Fruit fly (Drosophila melanogaster) whole organism, embryonic: ENCODE results near the gene Ada1-1.

Source experiments
- Atf6 ChIP-seq: fragments of 200-800 bp; sonication (Bioruptor generic); IDR thresholded peaks from 2 replicates; pipeline ENCODE4 v1.3.6; 2022; ENCODE audit warnings: missing biosample characterization, missing genetic modification characterization
- B-H2 ChIP-seq: fragments of 200-800 bp; sonication (Bioruptor generic); optimal IDR thresholded peaks from 2 replicates; lab custom pipeline; 2018; ENCODE audit warnings: missing biosample characterization, mild to moderate bottlenecking, missing genetic modification characterization
- CG11695 ChIP-seq: fragments of 200-800 bp; sonication (Bioruptor generic); IDR thresholded peaks from 3 replicates; pipeline ENCODE4 v1.3.6; 2022; ENCODE audit warnings: missing biosample characterization, missing genetic modification characterization
- CG15011 ChIP-seq: fragments of 200-800 bp; sonication (Bioruptor generic); optimal IDR thresholded peaks from 3 replicates; lab custom pipeline; 2018; ENCODE audit warnings: missing biosample characterization, mild to moderate bottlenecking, missing genetic modification characterization
- CG1529 ChIP-seq: fragments of 200-800 bp; sonication (Bioruptor generic); optimal IDR thresholded peaks from 3 replicates; lab custom pipeline; 2018; ENCODE audit warnings: missing biosample characterization, missing genetic modification characterization
- CG15696 ChIP-seq: fragments of 200-800 bp; sonication (Bioruptor generic); optimal IDR thresholded peaks from 2 replicates; lab custom pipeline; 2019; ENCODE audit warnings: missing biosample characterization, mild to moderate bottlenecking, missing genetic modification characterization, moderate library complexity
- CG16815 ChIP-seq: fragments of 200-800 bp; sonication (Bioruptor generic); optimal IDR thresholded peaks from 3 replicates; lab custom pipeline; 2017; ENCODE audit warnings: missing biosample characterization, mild to moderate bottlenecking, missing genetic modification characterization
- CG17186 ChIP-seq: fragments of 200-800 bp; sonication (Bioruptor generic); optimal IDR thresholded peaks from 3 replicates; lab custom pipeline; 2017; ENCODE audit warnings: missing biosample characterization, missing genetic modification reagents, missing genetic modification characterization
- CG18476 ChIP-seq: fragments of 200-800 bp; sonication (Bioruptor generic); optimal IDR thresholded peaks from 2 replicates; lab custom pipeline; 2016; ENCODE audit warnings: missing biosample characterization, mild to moderate bottlenecking, missing genetic modification characterization
- CG3281 ChIP-seq: fragments of 200-800 bp; sonication (Bioruptor generic); optimal IDR thresholded peaks from 3 replicates; lab custom pipeline; 2017; ENCODE audit warnings: missing biosample characterization, mild to moderate bottlenecking, missing genetic modification characterization
- CG33213 ChIP-seq: fragments of 200-800 bp; sonication (Bioruptor generic); optimal IDR thresholded peaks from 3 replicates; lab custom pipeline; 2016; ENCODE audit warnings: missing biosample characterization, missing genetic modification characterization
- CG4328 ChIP-seq: fragments of 200-800 bp; sonication (Bioruptor generic); optimal IDR thresholded peaks from 3 replicates; lab custom pipeline; 2017; ENCODE audit warnings: missing biosample characterization, missing genetic modification reagents, missing genetic modification characterization
- CG6813 ChIP-seq: fragments of 200-800 bp; sonication (Bioruptor generic); optimal IDR thresholded peaks from 2 replicates; lab custom pipeline; 2017; ENCODE audit warnings: missing biosample characterization, missing genetic modification characterization, mild to moderate bottlenecking, moderate library complexity, missing genetic modification reagents
- CG7928 ChIP-seq: fragments of 200-800 bp; sonication (Bioruptor generic); optimal IDR thresholded peaks from 2 replicates; lab custom pipeline; 2017; ENCODE audit warnings: missing biosample characterization, mild to moderate bottlenecking, missing genetic modification characterization
- CG8281 ChIP-seq: fragments of 200-800 bp; sonication (Bioruptor generic); optimal IDR thresholded peaks from 2 replicates; lab custom pipeline; 2018; ENCODE audit warnings: missing biosample characterization, mild to moderate bottlenecking, missing genetic modification characterization, moderate library complexity
- CG9817 ChIP-seq: fragments of 200-800 bp; sonication (Bioruptor generic); optimal IDR thresholded peaks from 2 replicates; lab custom pipeline; 2018; ENCODE audit warnings: missing biosample characterization, mild to moderate bottlenecking, missing genetic modification characterization, moderate library complexity
- E2f2 ChIP-seq: fragments of 200-800 bp; sonication (Bioruptor generic); IDR thresholded peaks from 2 replicates; pipeline ENCODE4 v1.3.6; 2022; ENCODE audit warnings: missing biosample characterization, missing genetic modification characterization
- Fer2 ChIP-seq: fragments of 200-800 bp; sonication (Bioruptor generic); optimal IDR thresholded peaks from 2 replicates; lab custom pipeline; 2018; ENCODE audit warnings: missing biosample characterization, mild to moderate bottlenecking, missing genetic modification characterization, moderate library complexity
- Hand ChIP-seq: fragments of 200-800 bp; sonication (Bioruptor generic); optimal IDR thresholded peaks from 2 replicates; lab custom pipeline; 2017; ENCODE audit warnings: mild to moderate bottlenecking, missing biosample characterization, missing genetic modification reagents, missing genetic modification characterization
- Hmr ChIP-seq: fragments of 200-800 bp; sonication (Bioruptor generic); optimal IDR thresholded peaks from 3 replicates; lab custom pipeline; 2017; ENCODE audit warnings: mild to moderate bottlenecking, missing biosample characterization, missing genetic modification reagents, missing genetic modification characterization
- Hmx ChIP-seq: fragments of 200-800 bp; sonication (Bioruptor generic); optimal IDR thresholded peaks from 2 replicates; lab custom pipeline; 2016; ENCODE audit warnings: missing biosample characterization, missing genetic modification characterization
- Lhr ChIP-seq: fragments of 200-800 bp; sonication (Bioruptor generic); optimal IDR thresholded peaks from 3 replicates; lab custom pipeline; 2017; ENCODE audit warnings: mild to moderate bottlenecking, missing biosample characterization, missing genetic modification reagents, missing genetic modification characterization
- MESR4 ChIP-seq: fragments of 200-800 bp; sonication (Bioruptor generic); optimal IDR thresholded peaks from 2 replicates; lab custom pipeline; 2018; ENCODE audit warnings: missing biosample characterization, mild to moderate bottlenecking, missing genetic modification characterization, moderate library complexity
- Poxn ChIP-seq: fragments of 200-800 bp; sonication (Bioruptor generic); IDR thresholded peaks from 2 replicates; pipeline ENCODE4 v1.3.6; 2022; ENCODE audit warnings: missing biosample characterization, missing genetic modification characterization
- Ravus ChIP-seq: fragments of 200-800 bp; sonication (Bioruptor generic); IDR thresholded peaks from 2 replicates; pipeline ENCODE4 v1.3.6; 2022; ENCODE audit warnings: missing biosample characterization, missing genetic modification characterization
- ac ChIP-seq: fragments of 200-800 bp; sonication (Bioruptor generic); optimal IDR thresholded peaks from 3 replicates; lab custom pipeline; 2017; ENCODE audit warnings: missing biosample characterization, mild to moderate bottlenecking, missing genetic modification characterization
- bigmax ChIP-seq: fragments of 200-800 bp; sonication (Bioruptor generic); optimal IDR thresholded peaks from 2 replicates; lab custom pipeline; 2018; ENCODE audit warnings: missing biosample characterization, mild to moderate bottlenecking, missing genetic modification characterization
- cato ChIP-seq: fragments of 200-800 bp; sonication (Bioruptor generic); optimal IDR thresholded peaks from 2 replicates; lab custom pipeline; 2016; ENCODE audit warnings: missing biosample characterization, missing genetic modification characterization, borderline replicate concordance
- cg ChIP-seq: fragments of 200-800 bp; sonication (Bioruptor generic); optimal IDR thresholded peaks from 3 replicates; lab custom pipeline; 2019; ENCODE audit warnings: missing biosample characterization, mild to moderate bottlenecking, missing genetic modification characterization, moderate library complexity
- croc ChIP-seq: fragments of 200-800 bp; sonication (Bioruptor generic); conservative IDR thresholded peaks from 3 replicates; pipeline ENCODE4 v1.3.6; 2022; ENCODE audit warnings: missing biosample characterization, missing genetic modification characterization
- dimm ChIP-seq: fragments of 200-800 bp; sonication (Bioruptor generic); IDR thresholded peaks from 2 replicates; pipeline ENCODE4 v1.3.6; 2022; ENCODE audit warnings: missing biosample characterization, missing genetic modification characterization
- emc ChIP-seq: fragments of 200-800 bp; sonication (Bioruptor generic); optimal IDR thresholded peaks from 2 replicates; lab custom pipeline; 2016; ENCODE audit warnings: missing biosample characterization, missing genetic modification characterization
- fd64A ChIP-seq: fragments of 200-800 bp; sonication (Bioruptor generic); optimal IDR thresholded peaks from 3 replicates; lab custom pipeline; 2018; ENCODE audit warnings: missing biosample characterization, mild to moderate bottlenecking, missing genetic modification characterization
- fu2 ChIP-seq: fragments of 200-800 bp; sonication (Bioruptor generic); optimal IDR thresholded peaks from 2 replicates; lab custom pipeline; 2016; ENCODE audit warnings: missing biosample characterization, missing genetic modification characterization
- ind ChIP-seq: fragments of 200-800 bp; sonication (Bioruptor generic); optimal IDR thresholded peaks from 3 replicates; lab custom pipeline; 2016; ENCODE audit warnings: missing biosample characterization, missing genetic modification characterization
- inv ChIP-seq: fragments of 200-800 bp; sonication (Bioruptor generic); IDR thresholded peaks from 2 replicates; pipeline ENCODE4 v1.3.6; 2022; ENCODE audit warnings: missing biosample characterization, missing genetic modification characterization; ENCODE audit not compliant: partially characterized antibody
- lov ChIP-seq, 2 experiments: fragments of 200-800 bp in 1 of 2; fragments of >200 bp in 1 of 2; sonication (Bioruptor generic) in 1 of 2; IDR thresholded peaks in 1 of 2; optimal IDR thresholded peaks in 1 of 2; 2 replicates in 1 of 2; 3 replicates in 1 of 2; pipeline versions ENCODE4 v1.3.6 to Lab custom; 2017 to 2022; ENCODE audit warnings: missing biosample characterization in 1 of 2, missing genetic modification characterization in 1 of 2
- pros ChIP-seq: fragments of 200-800 bp; sonication (Bioruptor generic); optimal IDR thresholded peaks from 3 replicates; lab custom pipeline; 2019; ENCODE audit warnings: missing biosample characterization, mild to moderate bottlenecking, missing genetic modification characterization, moderate library complexity
- psq ChIP-seq: fragments of 200-800 bp; sonication (Bioruptor generic); optimal IDR thresholded peaks from 2 replicates; lab custom pipeline; 2017; ENCODE audit warnings: missing biosample characterization, missing genetic modification characterization
- sc ChIP-seq, 3 experiments: fragments of >200 bp in 2 of 3; fragments of 200-800 bp in 1 of 3; sonication (Bioruptor generic) in 1 of 3; optimal IDR thresholded peaks; 2 replicates in 2 of 3; 3 replicates in 1 of 3; lab custom pipeline; 2017; ENCODE audit warnings: mild to moderate bottlenecking in 1 of 3, missing biosample characterization in 1 of 3, missing genetic modification characterization in 1 of 3, missing genetic modification reagents in 1 of 3
- shn ChIP-seq: fragments of 200-800 bp; sonication (Bioruptor generic); optimal IDR thresholded peaks from 3 replicates; lab custom pipeline; 2016; ENCODE audit warnings: missing biosample characterization, missing genetic modification characterization
- sima ChIP-seq: fragments of 200-800 bp; sonication (Bioruptor generic); optimal IDR thresholded peaks from 2 replicates; lab custom pipeline; 2016; ENCODE audit warnings: missing biosample characterization, missing genetic modification characterization
- slbo ChIP-seq: fragments of 200-800 bp; sonication (Bioruptor generic); IDR thresholded peaks from 2 replicates; pipeline ENCODE4 v1.3.6; 2022; ENCODE audit warnings: missing biosample characterization, missing genetic modification characterization
- so ChIP-seq: fragments of 200-800 bp; sonication (Bioruptor generic); IDR thresholded peaks from 3 replicates; pipeline ENCODE4 v1.3.6; 2022; ENCODE audit warnings: missing biosample characterization, missing genetic modification characterization
- ssp ChIP-seq: fragments of 200-800 bp; sonication (Bioruptor generic); IDR thresholded peaks from 2 replicates; pipeline ENCODE4 v1.3.6; 2022; ENCODE audit warnings: missing biosample characterization, missing genetic modification characterization
- tio ChIP-seq: fragments of 200-800 bp; sonication (Bioruptor generic); optimal IDR thresholded peaks from 2 replicates; lab custom pipeline; 2017; ENCODE audit warnings: missing biosample characterization, missing genetic modification characterization, inconsistent platforms
- toy ChIP-seq: fragments of 200-800 bp; sonication (Bioruptor generic); IDR thresholded peaks from 2 replicates; pipeline ENCODE4 v1.3.6; 2022; ENCODE audit warnings: missing biosample characterization, missing genetic modification characterization
- unc-4 ChIP-seq: fragments of 200-800 bp; sonication (Bioruptor generic); IDR thresholded peaks from 2 replicates; pipeline ENCODE4 v1.3.6; 2022; ENCODE audit warnings: missing biosample characterization, missing genetic modification characterization; ENCODE audit not compliant: partially characterized antibody

Gene Ada1-1

dm6 chr2L:12004211-12004979, 7.8 kb downstream of the Ada1-1 start (continued):
- TF ChIP-seq dimm (GFP tag; lab: Robert Waterston, UW): no peak
- no peak for TF ChIP-seq ind (GFP tag; lab: Kevin White, UChicago)
- TF ChIP-seq bigmax (GFP tag; lab: Kevin White, UChicago): peak; percentile 50
- TF ChIP-seq inv: no peak
- TF ChIP-seq psq: peak; percentile 9
- TF ChIP-seq CG6813: peak; percentile 85
- no peak for TF ChIP-seq slbo
- no peak for TF ChIP-seq Hmx (GFP tag; lab: Kevin White, UChicago)
- TF ChIP-seq lov (optimal IDR thresholded peaks at IDR 0.05; lab: Kevin White, UChicago): no peak
- no peak for TF ChIP-seq lov (GFP tag; IDR thresholded peaks at IDR 0.05; lab: Robert Waterston, UW)
- no peak for TF ChIP-seq ssp (GFP tag; lab: Robert Waterston, UW)
- peak; percentile 89 for TF ChIP-seq fd64A (GFP tag; lab: Kevin White, UChicago)
- TF ChIP-seq CG4328 (GFP tag; lab: Kevin White, UChicago): peak; percentile 79
- peak; percentile 77 for TF ChIP-seq CG15696 (tag; lab: Kevin White, UChicago)
- no peak for TF ChIP-seq Atf6
- peak; percentile 78 for TF ChIP-seq Hmr
- no peak for TF ChIP-seq sc (optimal IDR thresholded peaks at IDR 0.05; lab: Kevin White, UChicago)
- TF ChIP-seq sc (GFP tag; optimal IDR thresholded peaks at IDR 0.05; lab: Kevin White, UChicago): peak; percentile 85
- no peak; the same call in 1 of the 3 replicates for TF ChIP-seq croc (GFP tag; lab: Robert Waterston, UW)
- TF ChIP-seq toy (GFP tag; lab: Robert Waterston, UW): no peak
- TF ChIP-seq cato: peak; percentile 63
- no peak for TF ChIP-seq Ravus
- peak; percentile 49 for TF ChIP-seq CG33213 (GFP tag; lab: Kevin White, UChicago)
- no peak for TF ChIP-seq CG17186
- peak; percentile 68 for TF ChIP-seq CG3281 (GFP tag; lab: Kevin White, UChicago)
- no peak for TF ChIP-seq MESR4 (GFP tag; lab: Kevin White, UChicago)
- TF ChIP-seq CG18476 (GFP tag; lab: Kevin White, UChicago): no peak
- TF ChIP-seq sima (GFP tag; lab: Kevin White, UChicago): peak; percentile 39
- peak; percentile 62 for TF ChIP-seq pros (GFP tag; lab: Kevin White, UChicago)
- TF ChIP-seq Hand: no peak
- TF ChIP-seq ac (GFP tag; lab: Kevin White, UChicago): peak; percentile 86
- no peak for TF ChIP-seq CG16815
- TF ChIP-seq Fer2 (tag; lab: Kevin White, UChicago): no peak
- TF ChIP-seq unc-4 (GFP tag; lab: Robert Waterston, UW): no peak
- TF ChIP-seq CG1529 (GFP tag; lab: Kevin White, UChicago): peak; percentile 82
- TF ChIP-seq fu2 (GFP tag; lab: Kevin White, UChicago): no peak
- no peak for TF ChIP-seq tio (GFP tag; lab: Kevin White, UChicago)
- TF ChIP-seq B-H2 (GFP tag; lab: Kevin White, UChicago): peak; percentile 53
- TF ChIP-seq so (GFP tag; lab: Robert Waterston, UW): no peak
- peak; percentile 55 for TF ChIP-seq CG15011 (GFP tag; lab: Kevin White, UChicago)
- peak; percentile 38 for TF ChIP-seq CG7928 (GFP tag; lab: Kevin White, UChicago)
- no peak for TF ChIP-seq CG11695 (GFP tag; lab: Robert Waterston, UW)
- TF ChIP-seq CG8281 (tag; lab: Kevin White, UChicago): peak; percentile 33
- TF ChIP-seq Lhr (GFP tag; lab: Kevin White, UChicago): no peak
- peak; percentile 35 for TF ChIP-seq emc
- TF ChIP-seq E2f2 (GFP tag; lab: Robert Waterston, UW): no peak
- no peak for TF ChIP-seq shn (GFP tag; lab: Kevin White, UChicago)
- TF ChIP-seq cg (GFP tag; lab: Kevin White, UChicago): peak; percentile 60
- TF ChIP-seq Poxn (GFP tag; lab: Robert Waterston, UW): no peak
- peak; percentile 12 for TF ChIP-seq CG9817 (tag; lab: Kevin White, UChicago)
